Worm (Caenorhabditis elegans) whole organism, mixed stage, embryonic: ENCODE results near the gene F54D12.2.

Experiments used
- M03D4.4 ChIP-seq: sonication (generic microtip); optimal IDR thresholded peaks from 2 replicates; lab custom pipeline; 2017; ENCODE audit warnings: mild to moderate bottlenecking, missing genetic modification characterization, missing compliant biosample characterization
- bed-3 ChIP-seq: fragments of 200-800 bp; sonication (Bioruptor generic); optimal IDR thresholded peaks from 3 replicates; lab custom pipeline; 2018; ENCODE audit warnings: mild to moderate bottlenecking, missing genetic modification characterization, moderate library complexity, missing compliant biosample characterization
- blmp-1 ChIP-seq: fragments of 150-350 bp; optimal IDR thresholded peaks from 2 replicates; lab custom pipeline; 2014; ENCODE audit warnings: missing biosample characterization, missing genetic modification characterization
- ceh-39 ChIP-seq: fragments of 150-350 bp; optimal IDR thresholded peaks from 2 replicates; lab custom pipeline; 2014; ENCODE audit warnings: missing biosample characterization, missing genetic modification characterization
- ceh-43 ChIP-seq: fragments of 200-800 bp; sonication (Bioruptor generic); optimal IDR thresholded peaks from 2 replicates; lab custom pipeline; 2018; ENCODE audit warnings: mild to moderate bottlenecking, missing genetic modification characterization, moderate library complexity, missing compliant biosample characterization
- ceh-83 ChIP-seq: fragments of 200-800 bp; sonication (Bioruptor generic); optimal IDR thresholded peaks from 2 replicates; lab custom pipeline; 2018; ENCODE audit warnings: mild to moderate bottlenecking, missing genetic modification characterization, missing compliant biosample characterization
- ces-1 ChIP-seq: fragments of 150-350 bp; optimal IDR thresholded peaks from 2 replicates; lab custom pipeline; 2014; ENCODE audit warnings: missing biosample characterization, missing genetic modification reagents, missing genetic modification characterization
- cnd-1 ChIP-seq: fragments of 200-800 bp; sonication (Bioruptor generic); optimal IDR thresholded peaks from 2 replicates; lab custom pipeline; 2018; ENCODE audit warnings: mild to moderate bottlenecking, missing genetic modification characterization, missing compliant biosample characterization
- drap-1 ChIP-seq: fragments of 200-800 bp; sonication (Bioruptor generic); optimal IDR thresholded peaks from 3 replicates; lab custom pipeline; 2018; ENCODE audit warnings: mild to moderate bottlenecking, missing genetic modification characterization, missing compliant biosample characterization
- elt-1 ChIP-seq: sonication (generic microtip); optimal IDR thresholded peaks from 2 replicates; lab custom pipeline; 2017; ENCODE audit warnings: missing genetic modification characterization, mild to moderate bottlenecking, missing compliant biosample characterization, antibody characterized with exemption, moderate library complexity, borderline replicate concordance; ENCODE audit not compliant: insufficient read depth
- elt-3 ChIP-seq: fragments of 150-350 bp; optimal IDR thresholded peaks from 2 replicates; lab custom pipeline; 2014; ENCODE audit warnings: missing biosample characterization, missing genetic modification characterization
- flh-1 ChIP-seq: fragments of 200-800 bp; sonication (Bioruptor generic); optimal IDR thresholded peaks from 2 replicates; lab custom pipeline; 2018; ENCODE audit warnings: mild to moderate bottlenecking, missing genetic modification characterization, moderate library complexity, missing compliant biosample characterization
- ham-2 ChIP-seq: fragments of 200-800 bp; sonication (Bioruptor generic); optimal IDR thresholded peaks from 2 replicates; lab custom pipeline; 2018; ENCODE audit warnings: mild to moderate bottlenecking, missing genetic modification characterization, missing compliant biosample characterization
- hlh-1 ChIP-seq: fragments of 150-350 bp; optimal IDR thresholded peaks from 2 replicates; lab custom pipeline; 2014; ENCODE audit warnings: missing biosample characterization, missing genetic modification reagents, missing genetic modification characterization
- lin-13 ChIP-seq: fragments of 150-350 bp; optimal IDR thresholded peaks from 2 replicates; lab custom pipeline; 2014; ENCODE audit warnings: missing biosample characterization, missing genetic modification characterization
- lin-32 ChIP-seq: fragments of 200-800 bp; sonication (Bioruptor generic); optimal IDR thresholded peaks from 2 replicates; lab custom pipeline; 2018; ENCODE audit warnings: mild to moderate bottlenecking, missing genetic modification characterization, missing compliant biosample characterization
- lsy-2 ChIP-seq: fragments of 150-350 bp; optimal IDR thresholded peaks from 2 replicates; lab custom pipeline; 2014; ENCODE audit warnings: missing biosample characterization, missing genetic modification characterization
- mab-5 ChIP-seq: fragments of 150-350 bp; optimal IDR thresholded peaks from 2 replicates; lab custom pipeline; 2014; ENCODE audit warnings: missing biosample characterization, missing genetic modification characterization
- mep-1 ChIP-seq: fragments of 150-350 bp; optimal IDR thresholded peaks from 2 replicates; lab custom pipeline; 2017; ENCODE audit warnings: missing biosample characterization, missing genetic modification reagents, missing genetic modification characterization, inconsistent platforms
- nhr-12 ChIP-seq: fragments of 150-350 bp; optimal IDR thresholded peaks from 2 replicates; lab custom pipeline; 2014; ENCODE audit warnings: missing biosample characterization, missing genetic modification characterization
- nhr-2 ChIP-seq: fragments of 150-350 bp; optimal IDR thresholded peaks from 2 replicates; lab custom pipeline; 2014; ENCODE audit warnings: missing biosample characterization, missing genetic modification characterization
- nhr-76 ChIP-seq: sonication (generic microtip); optimal IDR thresholded peaks from 2 replicates; lab custom pipeline; 2017; ENCODE audit warnings: missing biosample characterization, missing genetic modification characterization
- sem-2 ChIP-seq: fragments of 200-800 bp; sonication (Bioruptor generic); optimal IDR thresholded peaks from 2 replicates; lab custom pipeline; 2018; ENCODE audit warnings: mild to moderate bottlenecking, missing genetic modification characterization, missing compliant biosample characterization
- snpc-4 ChIP-seq: fragments of 150-350 bp; optimal IDR thresholded peaks from 2 replicates; lab custom pipeline; 2014; ENCODE audit warnings: missing biosample characterization, missing genetic modification characterization
- sptf-1 ChIP-seq: sonication (generic microtip); optimal IDR thresholded peaks from 2 replicates; lab custom pipeline; 2017; ENCODE audit warnings: mild to moderate bottlenecking, missing genetic modification characterization, moderate library complexity, missing compliant biosample characterization
- tbx-8 ChIP-seq: fragments of 200-800 bp; sonication (Bioruptor generic); optimal IDR thresholded peaks from 2 replicates; lab custom pipeline; 2018; ENCODE audit warnings: mild to moderate bottlenecking, missing genetic modification characterization, moderate library complexity, missing compliant biosample characterization
- unc-62 ChIP-seq: fragments of 150-350 bp; optimal IDR thresholded peaks from 2 replicates; lab custom pipeline; 2014; ENCODE audit warnings: missing biosample characterization, missing genetic modification reagents, missing genetic modification characterization
- zip-8 ChIP-seq: fragments of 150-350 bp; optimal IDR thresholded peaks from 2 replicates; lab custom pipeline; 2014; ENCODE audit warnings: missing biosample characterization, missing genetic modification characterization
- ztf-11 ChIP-seq: fragments of 150-350 bp; optimal IDR thresholded peaks from 2 replicates; lab custom pipeline; 2014; ENCODE audit warnings: missing biosample characterization, missing genetic modification characterization

F54D12.2 gene

DNA sequence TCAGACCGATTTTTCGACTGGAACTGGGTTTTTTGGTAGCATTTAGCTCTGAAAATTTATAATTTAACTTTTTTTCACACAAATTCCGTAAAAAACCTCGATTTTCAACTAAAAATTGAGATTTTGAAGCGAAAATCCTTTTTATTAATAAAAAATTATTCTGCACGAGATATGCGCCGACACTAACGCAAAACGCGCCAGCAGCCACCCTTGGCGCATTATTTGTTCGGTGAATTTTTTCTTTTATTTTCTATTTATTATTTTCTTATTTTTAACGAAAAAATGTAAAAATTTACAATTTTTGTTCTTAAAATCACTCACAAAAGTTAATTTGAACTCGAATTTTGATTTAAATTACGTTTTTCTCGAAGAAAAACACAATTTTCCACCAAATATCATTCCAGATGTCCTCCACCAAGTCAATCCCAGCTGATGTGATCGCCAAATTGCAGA is 3.7 kb downstream of the F54D12.2 start, which contains the start of gene Y51H7C.7:
Gene Y51H7C.7, plus strand, starts transcription at position 403 of the 453 bp plus-strand sequence.
- TF ChIP-seq lin-13 (tag; lab: Kevin White, UChicago) (peak; percentile 44), mep-1 (tag; lab: Kevin White, UChicago) (peak; percentile 50), nhr-2 (tag; lab: Kevin White, UChicago) (no peak)

DNA sequence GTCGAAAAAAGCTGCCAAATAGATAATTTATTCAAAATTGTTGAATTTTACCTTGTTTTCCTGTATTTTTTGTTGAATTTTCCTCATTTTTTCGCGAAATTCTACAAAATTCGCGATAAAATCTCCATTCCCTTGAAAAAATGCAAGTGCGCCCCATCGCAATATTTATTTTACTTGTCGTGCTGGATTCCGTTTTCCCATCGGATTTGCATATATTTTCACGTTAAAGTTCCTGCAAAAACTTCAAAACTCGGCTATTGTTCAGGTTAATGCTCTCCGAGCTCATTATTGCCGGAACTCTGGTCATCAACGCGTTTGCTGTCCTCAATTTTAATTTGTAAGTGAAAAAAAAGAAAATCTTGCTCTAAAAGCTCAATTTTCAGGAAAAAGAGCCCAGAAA is 4.6 kb downstream of the F54D12.2 start, which contains the start of the genes Y51H7C.41 and cogc-4:
Gene Y51H7C.41, plus strand, starts transcription at position 266 of the 400 bp plus-strand sequence.
Gene cogc-4, plus strand, starts transcription at position 386 of the 400 bp plus-strand sequence.
- no peak for TF ChIP-seq ztf-11 (tag; lab: Kevin White, UChicago)
- TF ChIP-seq hlh-1 (tag; lab: Kevin White, UChicago) = no peak
- TF ChIP-seq nhr-2 (tag; lab: Kevin White, UChicago) = no peak
- TF ChIP-seq blmp-1 (tag; lab: Kevin White, UChicago) = no peak
- no peak for TF ChIP-seq nhr-76
- no peak for TF ChIP-seq mab-5
- no peak for TF ChIP-seq sem-2 (GFP tag; lab: Kevin White, UChicago)
- no peak for TF ChIP-seq ham-2 (GFP tag; lab: Kevin White, UChicago)
- no peak for TF ChIP-seq elt-3 (tag; lab: Kevin White, UChicago)
- TF ChIP-seq ces-1 (GFP tag; lab: Kevin White, UChicago) = no peak

DNA sequence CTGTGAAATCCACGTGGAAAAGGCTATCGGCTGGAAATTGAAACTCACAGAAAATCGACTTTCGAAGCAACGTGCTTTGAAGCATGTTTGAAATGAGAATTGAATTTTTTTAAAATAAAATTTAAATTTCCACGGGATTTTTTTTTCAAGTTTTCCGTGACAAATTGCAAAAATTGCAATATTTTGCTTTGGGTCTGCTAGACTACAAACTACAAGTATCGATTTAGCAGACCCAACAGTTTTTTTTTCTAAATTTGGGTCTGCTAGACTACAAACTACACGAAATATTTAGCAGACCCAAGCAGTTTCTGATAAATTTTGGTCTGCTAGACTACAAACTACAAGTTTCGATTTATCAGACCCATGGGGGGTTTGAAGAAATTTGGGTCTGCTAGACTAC is 12.9 kb downstream of the F54D12.2 start, which contains the start of gene Y51H7C.9:
Gene Y51H7C.9, minus strand, starts transcription at position 101 of the 400 bp plus-strand sequence.
- TF ChIP-seq nhr-2 (tag; lab: Kevin White, UChicago) (no peak), lsy-2 (no peak), mab-5 (no peak), M03D4.4 (tag; lab: Kevin White, UChicago) (no peak), ces-1 (GFP tag; lab: Kevin White, UChicago) (no peak), mep-1 (tag; lab: Kevin White, UChicago) (no peak), lin-32 (GFP tag; lab: Kevin White, UChicago) (no peak), bed-3 (GFP tag; lab: Kevin White, UChicago) (no peak), nhr-76 (no peak), tbx-8 (GFP tag; lab: Kevin White, UChicago) (no peak), ham-2 (GFP tag; lab: Kevin White, UChicago) (no peak), cnd-1 (tag; lab: Kevin White, UChicago) (no peak), ceh-43 (GFP tag; lab: Kevin White, UChicago) (no peak), flh-1 (GFP tag; lab: Kevin White, UChicago) (no peak), elt-3 (tag; lab: Kevin White, UChicago) (no peak), snpc-4 (no peak), zip-8 (tag; lab: Kevin White, UChicago) (no peak), ceh-83 (GFP tag; lab: Kevin White, UChicago) (no peak), nhr-12 (tag; lab: Kevin White, UChicago) (no peak)

DNA sequence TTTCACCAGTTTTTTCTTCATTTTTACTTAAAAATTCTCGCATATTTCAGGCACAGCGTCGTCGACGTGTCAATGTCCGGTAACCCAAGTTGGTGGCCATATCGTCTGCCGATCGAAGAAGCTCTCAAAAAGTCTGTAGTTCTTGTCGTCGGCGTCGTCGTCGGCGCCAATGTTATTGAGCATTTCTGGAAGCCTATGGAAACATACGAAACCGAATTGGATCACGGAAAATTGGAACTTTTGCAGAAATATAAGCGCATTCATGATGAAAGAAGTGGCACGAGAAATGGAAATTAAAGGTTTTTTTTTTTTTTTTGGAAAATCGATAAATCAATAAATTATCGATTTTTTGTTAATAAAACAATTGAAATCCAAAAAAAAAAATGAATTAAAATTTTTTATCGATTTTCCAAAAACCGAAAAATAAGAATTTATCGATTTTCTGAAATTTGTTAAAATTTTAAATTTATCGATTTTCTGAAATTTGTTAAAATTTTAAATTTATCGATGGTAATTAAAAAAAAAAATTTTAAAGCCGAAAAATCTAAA is 13.9 kb downstream of the F54D12.2 start, which contains the start of gene alkb-1:
Gene alkb-1, plus strand, starts transcription at position 51 of the 549 bp plus-strand sequence.
- TF ChIP-seq ham-2 (GFP tag; lab: Kevin White, UChicago) (no peak), elt-1 (tag; lab: Kevin White, UChicago) (no peak), drap-1 (GFP tag; lab: Kevin White, UChicago) (no peak), nhr-76 (no peak), blmp-1 (tag; lab: Kevin White, UChicago) (no peak), sptf-1 (tag; lab: Kevin White, UChicago) (no peak), cnd-1 (tag; lab: Kevin White, UChicago) (no peak), mab-5 (no peak), unc-62 (GFP tag; lab: Kevin White, UChicago) (no peak), ceh-39 (tag; lab: Kevin White, UChicago) (no peak), M03D4.4 (tag; lab: Kevin White, UChicago) (no peak), snpc-4 (no peak), tbx-8 (GFP tag; lab: Kevin White, UChicago) (no peak)
- TF ChIP-seq, all 35 proteins: peak for 0

DNA sequence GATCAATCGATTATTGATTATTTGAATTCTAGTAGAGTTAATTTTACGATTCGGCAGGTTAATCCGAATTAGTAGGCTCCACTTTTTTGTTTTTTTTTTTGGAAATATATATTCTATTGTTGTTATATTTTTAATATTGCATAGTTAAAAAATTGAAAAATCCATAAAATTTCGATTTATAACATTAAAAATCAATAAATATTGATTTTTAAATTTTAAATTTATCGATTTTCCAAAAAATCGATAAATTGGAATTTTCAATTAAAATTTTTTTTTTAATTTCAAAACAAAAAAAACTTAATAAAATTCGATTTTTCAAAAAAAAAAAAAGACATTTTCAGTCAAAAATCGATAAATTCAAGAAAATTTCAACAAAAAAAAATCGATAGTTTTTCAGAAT is 21.5 kb downstream of the F54D12.2 start:
- no peak for TF ChIP-seq nhr-76
- no peak for TF ChIP-seq ham-2 (GFP tag; lab: Kevin White, UChicago)
- TF ChIP-seq mep-1 (tag; lab: Kevin White, UChicago) = no peak
- no peak for TF ChIP-seq ces-1 (GFP tag; lab: Kevin White, UChicago)
